Fruit fly (Drosophila melanogaster): ENCODE results near the gene CG46280.

Gene CG46280

DNA sequence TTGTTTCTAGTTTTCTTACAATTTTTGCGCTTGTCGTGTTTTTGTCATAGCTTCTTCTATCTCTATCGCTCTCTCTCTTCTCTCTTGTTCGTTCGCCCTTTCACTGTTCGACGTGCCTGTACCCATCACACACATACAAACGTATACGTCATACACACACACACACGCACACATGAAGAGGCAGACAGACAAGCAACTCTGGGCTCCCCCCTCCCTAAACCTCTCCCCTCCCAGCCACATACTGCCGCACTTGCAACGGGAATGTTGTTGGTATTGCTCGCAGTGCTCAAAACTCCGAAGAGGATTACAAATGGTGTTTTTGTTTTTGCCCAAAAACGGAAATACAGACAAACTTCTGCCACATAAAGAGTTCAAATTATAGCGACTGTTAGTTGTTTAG lies 17.5 kb downstream of the CG46280 start (continued):
- TF ChIP-seq crp (GFP tag; optimal IDR thresholded peaks at IDR 0.05) (no peak), sug (tag; optimal IDR thresholded peaks at IDR 0.05) (no peak), E2f1 (GFP tag; IDR thresholded peaks at IDR 0.05) (no peak), CG9215 (GFP tag; IDR thresholded peaks at IDR 0.05) (no peak), CG32767 (GFP tag; IDR thresholded peaks at IDR 0.05) (peak; percentile 58; the same call in 1 of the 2 replicates), CG9437 (GFP tag; optimal IDR thresholded peaks at IDR 0.05) (no peak), sens (GFP tag) (peak; percentile 46), gfzf (GFP tag; optimal IDR thresholded peaks at IDR 0.05) (no peak), Doc2 (GFP tag; IDR thresholded peaks at IDR 0.05) (no peak), CG9797 (GFP tag; optimal IDR thresholded peaks at IDR 0.05) (no peak), nerfin-1 (tag; optimal IDR thresholded peaks at IDR 0.05) (peak; percentile 58), Elba2 (GFP tag; optimal IDR thresholded peaks at IDR 0.05) (no peak), Ssrp (tag; optimal IDR thresholded peaks at IDR 0.05) (no peak), CG14014 (GFP tag; IDR thresholded peaks at IDR 0.05) (no peak), CG8944 (GFP tag; optimal IDR thresholded peaks at IDR 0.05) (no peak), tx (GFP tag; optimal IDR thresholded peaks at IDR 0.05) (no peak), tin (GFP tag; optimal IDR thresholded peaks at IDR 0.05) (no peak), Sox100B (GFP tag; optimal IDR thresholded peaks at IDR 0.05) (no peak), Awh (GFP tag; IDR thresholded peaks at IDR 0.05) (no peak), CG18011 (GFP tag; optimal IDR thresholded peaks at IDR 0.05) (no peak), crol (GFP tag; IDR thresholded peaks at IDR 0.05) (peak; percentile 95), Scr (GFP tag; IDR thresholded peaks at IDR 0.05; ENCODE audit: partially characterized antibody) (peak; percentile 22; the same call in 1 of the 2 replicates), CTCF (GFP tag; optimal IDR thresholded peaks at IDR 0.05) (no peak), gce (GFP tag; IDR thresholded peaks at IDR 0.05) (peak; percentile 25; the same call in 1 of the 3 replicates), tna (GFP tag; IDR thresholded peaks at IDR 0.05; ENCODE audit: partially characterized antibody) (peak; percentile 20; the same call in 1 of the 2 replicates), cg (GFP tag; optimal IDR thresholded peaks at IDR 0.05) (peak; percentile 90), chm (GFP tag; IDR thresholded peaks at IDR 0.05) (peak; percentile 67), nom (GFP tag; optimal IDR thresholded peaks at IDR 0.05) (no peak), CG17385 (GFP tag; optimal IDR thresholded peaks at IDR 0.05) (peak; percentile 3), D19A (tag; optimal IDR thresholded peaks at IDR 0.05) (no peak), CG6175 (GFP tag; IDR thresholded peaks at IDR 0.05) (0 out of 3 replicates have a peak, but pooled peaks have one; percentile 44), so (GFP tag; IDR thresholded peaks at IDR 0.05) (no peak), CG3407 (GFP tag; optimal IDR thresholded peaks at IDR 0.05) (no peak), CG17186 (GFP tag; optimal IDR thresholded peaks at IDR 0.05) (no peak), GATAe (GFP tag; conservative IDR thresholded peaks at IDR 0.05) (no peak), CG7745 (tag; optimal IDR thresholded peaks at IDR 0.05) (no peak), Eip74EF (GFP tag; optimal IDR thresholded peaks at IDR 0.05) (no peak), chinmo (GFP tag; IDR thresholded peaks at IDR 0.05; ENCODE audit: partially characterized antibody) (peak; percentile 4; the same call in 1 of the 4 replicates), slp2 (GFP tag; optimal IDR thresholded peaks at IDR 0.05) (no peak), jigr1 (GFP tag; IDR thresholded peaks at IDR 0.05) (no peak), Chrac-16 (GFP tag; optimal IDR thresholded peaks at IDR 0.05) (no peak), CG18619 (GFP tag; optimal IDR thresholded peaks at IDR 0.05) (no peak), unpg (GFP tag; optimal IDR thresholded peaks at IDR 0.05) (no peak), CG15601 (tag; optimal IDR thresholded peaks at IDR 0.05) (no peak), hkb (optimal IDR thresholded peaks at IDR 0.05) (no peak), hkb (GFP tag; IDR thresholded peaks at IDR 0.05) (0 out of 2 replicates have a peak, but pooled peaks have one; percentile 9), Ptx1 (GFP tag; IDR thresholded peaks at IDR 0.05) (no peak), Ets65A (GFP tag) (no peak), wdn (GFP tag; IDR thresholded peaks at IDR 0.05) (0 out of 2 replicates have a peak, but pooled peaks have one; percentile 24), Blimp-1 (GFP tag; optimal IDR thresholded peaks at IDR 0.05) (peak; percentile 48), CG14860 (GFP tag; IDR thresholded peaks at IDR 0.05; ENCODE audit: partially characterized antibody) (no peak), CG7786 (GFP tag; optimal IDR thresholded peaks at IDR 0.05) (no peak)

Measured in whole organism, embryonic.